Fruit fly (Drosophila melanogaster) whole organism: ENCODE measurements around the gene eIF4G2.

ENCODE experiments used
- CG8478 ChIP-seq: fragments of >200 bp; optimal IDR thresholded peaks from 2 replicates; lab custom pipeline; 2018; ENCODE audit warnings: inconsistent platforms
- Dll ChIP-seq: fragments of >200 bp; optimal IDR thresholded peaks from 2 replicates; lab custom pipeline; 2017
- EcR ChIP-seq, 2 experiments: fragments of >200 bp; optimal IDR thresholded peaks; 2 replicates each; lab custom pipeline; 2017; ENCODE audit warnings: missing biosample characterization in 2 of 2, missing genetic modification characterization in 2 of 2, missing genetic modification reagents in 2 of 2
- psq ChIP-seq: fragments of >200 bp; optimal IDR thresholded peaks from 2 replicates; lab custom pipeline; 2017
- usp ChIP-seq: fragments of >200 bp; optimal IDR thresholded peaks from 2 replicates; lab custom pipeline; 2017; ENCODE audit warnings: missing biosample characterization, missing genetic modification characterization, mixed read lengths

DNA sequence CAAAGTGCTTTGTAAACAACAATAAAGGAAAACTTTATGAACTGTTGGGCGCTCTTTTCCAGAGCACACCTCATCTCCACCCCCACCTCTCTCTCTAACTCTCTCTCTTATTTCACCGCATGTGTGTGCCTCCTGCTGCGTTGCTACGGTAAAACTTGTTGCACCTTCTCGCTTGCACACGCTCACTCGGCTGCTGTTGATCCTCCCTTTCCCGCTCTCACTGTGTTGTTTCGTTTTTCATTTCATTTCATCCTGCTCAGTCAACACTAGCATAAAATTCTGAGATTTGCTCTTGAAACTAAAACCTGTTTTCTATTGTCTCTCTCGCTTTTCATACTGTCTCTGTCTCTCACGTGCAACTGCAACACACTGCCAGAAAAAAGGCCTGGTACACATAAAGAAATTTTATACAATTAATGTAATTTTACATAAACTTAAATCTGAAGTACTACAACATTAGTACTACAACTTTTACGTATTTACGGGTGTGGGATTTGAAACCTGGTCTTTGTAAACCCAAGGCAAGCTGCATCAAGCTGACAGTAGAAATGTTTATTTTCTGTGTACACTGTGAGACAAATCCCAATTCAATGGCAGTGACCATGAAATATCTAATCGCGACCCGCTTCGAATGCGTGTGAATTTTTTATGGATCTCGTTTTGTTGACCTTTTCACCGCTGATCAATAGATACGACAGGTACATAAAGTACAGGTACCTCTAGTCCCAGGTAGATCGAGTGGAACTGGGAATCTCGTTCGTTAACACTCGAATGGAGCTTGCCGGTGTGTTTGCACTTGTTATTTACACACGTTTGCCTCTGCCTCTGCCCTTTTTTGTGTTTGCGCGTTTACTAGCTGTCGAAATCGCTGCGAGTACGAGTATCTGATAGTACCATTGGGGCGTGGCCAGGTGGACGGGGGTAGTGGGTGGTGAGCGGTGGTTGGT is 36.3 kb downstream of the eIF4G2 start:
- no peak for TF ChIP-seq CG8478 (lab: Kevin White, UChicago)
- no peak for TF ChIP-seq Dll (lab: Kevin White, UChicago)
- no peak for TF ChIP-seq usp (GFP tag; lab: Kevin White, UChicago)
- TF ChIP-seq psq (lab: Kevin White, UChicago) = no peak
- no peak for TF ChIP-seq EcR (GFP tag; optimal IDR thresholded peaks at IDR 0.05; lab: Kevin White, UChicago)
